ENCODE assay signal across 2 worm cellular contexts in the genomic region with DNA sequence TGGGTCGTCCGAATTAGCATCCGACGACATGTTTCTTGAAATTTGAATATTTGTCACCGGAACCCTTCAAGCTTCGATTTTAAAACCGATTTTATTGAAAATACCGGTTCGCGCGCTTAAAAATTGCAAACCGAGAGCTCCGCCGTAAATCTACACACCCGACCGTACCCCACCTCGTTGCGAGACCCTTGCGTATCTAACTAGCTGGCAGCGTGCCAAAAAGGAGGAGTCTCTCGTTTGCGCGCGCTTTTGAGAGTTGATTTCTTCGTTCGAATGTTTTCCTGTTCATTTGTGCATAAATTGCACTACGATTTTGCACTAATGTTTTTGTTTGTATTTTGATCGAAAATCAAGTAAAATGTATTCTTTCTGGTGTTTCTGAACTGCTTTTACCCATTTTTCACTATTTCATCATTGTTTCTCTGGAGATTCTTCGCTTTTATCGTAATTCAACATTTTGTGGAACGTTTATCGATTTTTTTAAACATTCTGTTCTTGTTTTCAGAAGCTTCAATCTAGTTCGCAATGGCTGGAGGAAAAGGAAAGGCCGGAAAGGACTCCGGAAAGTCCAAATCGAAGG.
TF ChIP-seq lines count a peak whose summit lies in the region.

A gene (minus strand): TSS at position 30 of the 580 bp plus-strand sequence.
A gene (plus strand): TSS at position 506 of the 580 bp plus-strand sequence.

TF ChIP-seq in whole organism, L1 larva, 84 proteins besides CTCF, POLR2A, EP300 and RAD21 (continued from another document):
- TF ChIP-seq unc-30 (tag; optimal IDR thresholded peaks at IDR 0.05; lab: Kevin White, UChicago) (no peak), alr-1 (tag; optimal IDR thresholded peaks at IDR 0.05; lab: Kevin White, UChicago; ENCODE audit: borderline replicate concordance) (no peak), nhr-19 (GFP tag; conservative IDR thresholded peaks at IDR 0.05; lab: Robert Waterston, UW) (peak; percentile 97), fkh-10 (GFP tag; optimal IDR thresholded peaks at IDR 0.05; lab: Kevin White, UChicago) (peak; percentile 92), snpc-4 (tag; optimal IDR thresholded peaks at IDR 0.05; lab: Kevin White, UChicago) (peak; percentile 84), nhr-47 (tag; optimal IDR thresholded peaks at IDR 0.05; lab: Kevin White, UChicago) (peak; percentile 98), ces-1 (GFP tag; optimal IDR thresholded peaks at IDR 0.05; lab: Kevin White, UChicago) (no peak), nhr-12 (tag; optimal IDR thresholded peaks at IDR 0.05; lab: Kevin White, UChicago) (no peak), Y116A8C.19 (tag; optimal IDR thresholded peaks at IDR 0.05; lab: Kevin White, UChicago; ENCODE audit: borderline replicate concordance) (no peak), hpl-2 (GFP tag; optimal IDR thresholded peaks at IDR 0.05; lab: Kevin White, UChicago) (peak; percentile 87), nhr-20 (tag; optimal IDR thresholded peaks at IDR 0.05; lab: Kevin White, UChicago) (peak; percentile 96), F16B12.6 (tag; optimal IDR thresholded peaks at IDR 0.05; lab: Kevin White, UChicago) (peak; percentile 71), unc-98 (GFP tag; IDR thresholded peaks at IDR 0.05; lab: Robert Waterston, UW) (no peak), ztf-4 (tag; optimal IDR thresholded peaks at IDR 0.05; lab: Kevin White, UChicago) (peak; percentile 91), vab-15 (tag; optimal IDR thresholded peaks at IDR 0.05; lab: Kevin White, UChicago) (peak; percentile 88), lin-14 (GFP tag; optimal IDR thresholded peaks at IDR 0.05; lab: Kevin White, UChicago) (peak; percentile 97), nhr-28 (tag; optimal IDR thresholded peaks at IDR 0.05; lab: Kevin White, UChicago) (no peak), pqm-1 (tag; optimal IDR thresholded peaks at IDR 0.05; lab: Kevin White, UChicago) (no peak), hlh-4 (tag; optimal IDR thresholded peaks at IDR 0.05; lab: Kevin White, UChicago) (no peak), nhr-84 (tag; optimal IDR thresholded peaks at IDR 0.05; lab: Kevin White, UChicago) (no peak), ceh-82 (tag; optimal IDR thresholded peaks at IDR 0.05; lab: Kevin White, UChicago) (peak; percentile 97 to 98 (median 97)), hlh-17 (GFP tag; optimal IDR thresholded peaks at IDR 0.05; lab: Kevin White, UChicago; ENCODE audit: borderline replicate concordance) (no peak), C04F5.9 (tag; optimal IDR thresholded peaks at IDR 0.05; lab: Kevin White, UChicago) (peak; percentile 89), nhr-77 (tag; optimal IDR thresholded peaks at IDR 0.05; lab: Kevin White, UChicago) (peak; percentile 92), fkh-4 (tag; optimal IDR thresholded peaks at IDR 0.05; lab: Kevin White, UChicago; ENCODE audit: borderline replicate concordance) (no peak), mab-9 (GFP tag; IDR thresholded peaks at IDR 0.05; lab: Robert Waterston, UW) (peak; percentile 85), elt-3 (tag; optimal IDR thresholded peaks at IDR 0.05; lab: Kevin White, UChicago) (peak; percentile 43 to 92 (median 80))

TF ChIP-seq in whole organism, young adult, 124 proteins besides CTCF, POLR2A, EP300 and RAD21 (continued from another document):
- TF ChIP-seq dpff-1 (tag; optimal IDR thresholded peaks at IDR 0.05; lab: Kevin White, UChicago) (no peak), unc-130 (GFP tag; optimal IDR thresholded peaks at IDR 0.05; lab: Kevin White, UChicago) (peak; percentile 74), nfya-1 (tag; optimal IDR thresholded peaks at IDR 0.05; lab: Kevin White, UChicago; ENCODE audit: borderline replicate concordance, insufficient read depth) (no peak), chd-7 (tag; optimal IDR thresholded peaks at IDR 0.05; lab: Kevin White, UChicago) (peak; percentile 62), ztf-18 (tag; optimal IDR thresholded peaks at IDR 0.05; lab: Kevin White, UChicago) (peak; percentile 79), ZK185.1 (tag; optimal IDR thresholded peaks at IDR 0.05; lab: Kevin White, UChicago; ENCODE audit: poor library complexity, severe bottlenecking) (peak; percentile 88), ztf-28 (GFP tag; IDR thresholded peaks at IDR 0.05; lab: Robert Waterston, UW) (0 out of 2 replicates have a peak, but pooled peaks have one; percentile 66), mcd-1 (GFP tag; IDR thresholded peaks at IDR 0.05; lab: Robert Waterston, UW) (peak; percentile 93), ceh-91 (GFP tag; IDR thresholded peaks at IDR 0.05; lab: Robert Waterston, UW) (peak; percentile 93), dpl-1 (GFP tag; optimal IDR thresholded peaks at IDR 0.05; lab: Kevin White, UChicago) (peak; percentile 89), die-1 (tag; optimal IDR thresholded peaks at IDR 0.05; lab: Kevin White, UChicago) (no peak), C17E4.6 (GFP tag; IDR thresholded peaks at IDR 0.05; lab: Robert Waterston, UW) (peak; percentile 82; the same call in 1 of the 2 replicates), athp-1 (tag; optimal IDR thresholded peaks at IDR 0.05; lab: Kevin White, UChicago) (peak; percentile 65), hlh-12 (tag; optimal IDR thresholded peaks at IDR 0.05; lab: Kevin White, UChicago) (no peak), Y95B8A.8 (GFP tag; IDR thresholded peaks at IDR 0.05; lab: Robert Waterston, UW) (peak; percentile 93), somi-1 (GFP tag; optimal IDR thresholded peaks at IDR 0.05; lab: Kevin White, UChicago) (peak; percentile 54), ztf-6 (GFP tag; IDR thresholded peaks at IDR 0.05; lab: Robert Waterston, UW) (no peak; the same call in 1 of the 2 replicates), Y53F4B.3 (GFP tag; IDR thresholded peaks at IDR 0.05; lab: Robert Waterston, UW) (no peak), F49E8.2 (tag; optimal IDR thresholded peaks at IDR 0.05; lab: Kevin White, UChicago; ENCODE audit: insufficient read depth) (peak; percentile 78), ceh-58 (GFP tag; IDR thresholded peaks at IDR 0.05; lab: Robert Waterston, UW) (no peak), zim-3 (tag; optimal IDR thresholded peaks at IDR 0.05; lab: Kevin White, UChicago) (peak; percentile 56), lin-35 (GFP tag; optimal IDR thresholded peaks at IDR 0.05; lab: Kevin White, UChicago) (peak; percentile 54 to 94 (median 76)), hlh-26 (GFP tag; conservative IDR thresholded peaks at IDR 0.05; lab: Robert Waterston, UW) (no peak), snpc-1.1 (tag; optimal IDR thresholded peaks at IDR 0.05; lab: Kevin White, UChicago; ENCODE audit: insufficient read depth) (peak; percentile 45), pbrm-1 (GFP tag; IDR thresholded peaks at IDR 0.05; lab: Robert Waterston, UW) (peak; percentile 94), ceh-40 (GFP tag; IDR thresholded peaks at IDR 0.05; lab: Robert Waterston, UW) (no peak), lir-1 (GFP tag; conservative IDR thresholded peaks at IDR 0.05; lab: Robert Waterston, UW) (peak; percentile 90), nhr-80 (tag; optimal IDR thresholded peaks at IDR 0.05; lab: Kevin White, UChicago) (peak; percentile 67), dox-1 (GFP tag; IDR thresholded peaks at IDR 0.05; lab: Robert Waterston, UW) (peak; percentile 97), lsl-1 (GFP tag; optimal IDR thresholded peaks at IDR 0.05; lab: Kevin White, UChicago) (peak; percentile 96), F57C9.4 (tag; optimal IDR thresholded peaks at IDR 0.05; lab: Kevin White, UChicago) (peak; percentile 25), rcor-1 (GFP tag; IDR thresholded peaks at IDR 0.05; lab: Robert Waterston, UW) (peak; percentile 92), ekl-4 (GFP tag; IDR thresholded peaks at IDR 0.05; lab: Robert Waterston, UW) (peak; percentile 94), F33H1.4 (GFP tag; IDR thresholded peaks at IDR 0.05; lab: Robert Waterston, UW) (peak; percentile 99), Y56A3A.18 (GFP tag; IDR thresholded peaks at IDR 0.05; lab: Robert Waterston, UW) (peak; percentile 60; the same call in 1 of the 2 replicates)
